Fruit fly (Drosophila melanogaster) Kc167 (cell line): ENCODE measurements around the gene Rtnl2.

Experiments
- Myc ChIP-seq: fragments of >200 bp; optimal IDR thresholded peaks from 2 replicates; lab custom pipeline; 2017; ENCODE audit warnings: missing external identifiers
- Sin3A ChIP-seq: fragments of >200 bp; optimal IDR thresholded peaks from 2 replicates; lab custom pipeline; 2018; ENCODE audit warnings: missing external identifiers
- h ChIP-seq: fragments of >200 bp; optimal IDR thresholded peaks from 3 replicates; lab custom pipeline; 2018; ENCODE audit warnings: missing external identifiers
- psq ChIP-seq: fragments of >200 bp; optimal IDR thresholded peaks from 2 replicates; lab custom pipeline; 2017; ENCODE audit warnings: missing external identifiers
- ttk ChIP-seq: sonication (Bioruptor generic); optimal IDR thresholded peaks from 2 replicates; lab custom pipeline; 2017; ENCODE audit warnings: missing external identifiers

DNA sequence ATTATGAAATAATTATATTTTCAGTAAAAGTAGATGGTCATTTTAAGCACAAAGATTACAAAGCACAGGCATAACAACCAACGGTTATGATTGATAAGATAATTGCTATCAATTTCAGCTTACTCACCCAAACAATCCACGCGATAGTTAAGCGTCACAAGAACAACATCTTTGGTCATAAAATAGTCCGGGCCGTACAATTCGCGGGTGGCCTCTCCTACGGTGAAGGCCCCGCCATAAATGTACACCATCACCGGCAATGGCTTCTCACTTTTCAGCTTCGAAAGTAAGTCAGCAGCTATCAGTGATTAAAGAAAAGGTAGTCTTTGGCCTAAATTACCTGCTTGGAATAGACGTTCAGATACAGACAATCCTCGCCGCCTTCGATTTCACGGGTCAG is 5.6 kb upstream of the Rtnl2 start:
- TF ChIP-seq ttk (lab: Kevin White, UChicago) (no peak), h (lab: Kevin White, UChicago) (no peak), Myc (lab: Kevin White, UChicago) (no peak), psq (no peak), Sin3A (lab: Kevin White, UChicago) (no peak)
